Fruit fly (Drosophila melanogaster): ENCODE data around the gene CG43773.

The CG43773 gene

DNA sequence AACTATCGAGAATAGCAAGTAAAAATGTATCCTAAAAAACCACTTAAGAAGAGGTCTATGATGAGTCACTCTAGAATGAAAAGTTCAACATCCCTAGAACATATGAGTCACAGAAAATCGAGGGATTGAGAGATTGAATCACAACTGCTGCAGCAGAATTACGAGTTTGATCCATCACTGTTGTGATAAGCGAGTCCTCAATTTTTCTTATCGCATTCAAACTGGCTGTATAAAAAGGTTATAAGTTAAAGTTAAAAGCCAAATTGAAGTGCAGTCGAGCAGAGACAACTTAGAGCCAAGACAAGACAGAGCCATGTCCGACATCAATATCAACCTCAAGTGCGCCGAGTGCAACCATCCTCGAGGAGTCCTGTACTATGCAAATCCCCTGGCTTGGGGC, at the start of gene CG43773:
Gene CG43773, plus strand, starts transcription at position 301 of the 400 bp plus-strand sequence.
- no peak for TF ChIP-seq h (optimal IDR thresholded peaks at IDR 0.05)
- no peak for TF ChIP-seq Myc (optimal IDR thresholded peaks at IDR 0.05)
- no peak for TF ChIP-seq Sin3A (optimal IDR thresholded peaks at IDR 0.05)
- no peak for TF ChIP-seq insv (optimal IDR thresholded peaks at IDR 0.05)

DNA sequence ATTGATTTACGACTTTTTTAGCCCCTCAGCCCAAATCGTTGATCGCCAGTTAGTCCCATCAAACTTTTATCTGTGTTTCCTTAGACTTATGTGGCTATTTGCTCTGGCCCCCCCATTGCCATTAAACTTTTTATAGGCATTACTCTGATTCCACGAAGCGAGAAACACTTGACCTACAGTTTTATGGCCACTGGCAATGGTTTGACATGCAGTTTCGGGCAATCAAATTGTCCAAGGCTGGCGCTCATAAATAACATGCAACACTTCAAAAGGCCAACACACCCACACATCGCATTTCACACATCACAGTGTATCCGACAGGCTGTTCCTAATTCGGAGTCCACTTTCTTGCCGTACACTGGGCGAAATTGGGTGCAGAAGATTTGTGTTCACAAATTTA, 39.2 kb upstream of the CG43773 start:
- TF ChIP-seq insv (optimal IDR thresholded peaks at IDR 0.05) (no peak), Myc (optimal IDR thresholded peaks at IDR 0.05) (no peak), psq (optimal IDR thresholded peaks at IDR 0.05) (no peak), Sin3A (optimal IDR thresholded peaks at IDR 0.05) (no peak), h (optimal IDR thresholded peaks at IDR 0.05) (no peak), ttk (optimal IDR thresholded peaks at IDR 0.05) (no peak)

DNA sequence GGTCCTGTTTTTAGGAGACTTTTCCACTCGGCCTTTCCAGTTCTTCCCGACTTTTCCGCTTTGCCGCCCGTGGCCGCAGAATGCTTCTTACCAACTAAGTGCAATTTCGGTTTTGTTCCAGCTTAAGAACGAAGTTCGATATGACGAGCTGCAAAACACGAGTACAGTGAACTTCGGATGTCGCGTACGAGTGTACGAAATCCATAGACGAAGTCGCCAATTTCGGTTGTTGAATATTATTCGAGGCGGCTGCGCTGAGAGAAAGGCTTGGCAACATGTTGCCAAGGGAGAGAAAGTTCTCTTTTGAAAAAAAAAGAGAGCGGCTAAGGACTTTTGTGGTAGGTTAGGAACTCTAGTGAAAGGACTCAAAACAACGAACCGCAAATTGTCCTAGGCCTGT, 15.9 kb upstream of the CG43773 start, which contains the start of gene fred:
Gene fred, minus strand, starts transcription at position 76 of the 400 bp plus-strand sequence.
- TF ChIP-seq ttk (optimal IDR thresholded peaks at IDR 0.05): no peak
- no peak for TF ChIP-seq h (optimal IDR thresholded peaks at IDR 0.05)
- no peak for TF ChIP-seq Myc (optimal IDR thresholded peaks at IDR 0.05)
- no peak for TF ChIP-seq insv (optimal IDR thresholded peaks at IDR 0.05)
- no peak for TF ChIP-seq Sin3A (optimal IDR thresholded peaks at IDR 0.05)
- no peak for TF ChIP-seq psq (optimal IDR thresholded peaks at IDR 0.05)

DNA sequence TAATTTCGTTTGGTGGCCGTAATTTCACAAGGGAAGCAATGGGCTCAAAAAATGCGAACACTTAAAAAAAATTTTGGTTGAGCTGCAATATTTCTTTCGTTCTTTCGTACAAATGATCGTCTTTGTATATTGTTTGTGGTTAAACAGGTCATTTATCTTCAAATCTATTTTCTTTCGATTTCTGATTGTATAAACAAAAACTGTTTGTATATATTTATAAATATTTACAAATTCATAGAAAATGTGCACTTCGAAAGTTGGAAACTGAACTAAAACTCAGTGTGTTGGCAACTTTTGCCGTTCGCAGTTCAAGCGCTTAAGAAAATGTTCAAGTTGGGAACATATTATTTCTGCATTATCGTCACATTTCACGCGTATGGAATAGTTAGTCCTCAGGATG, 7.8 kb upstream of the CG43773 start, which contains the start of gene CG43797:
Gene CG43797, plus strand, starts transcription at position 301 of the 400 bp plus-strand sequence.
- TF ChIP-seq insv (optimal IDR thresholded peaks at IDR 0.05): no peak
- no peak for TF ChIP-seq Myc (optimal IDR thresholded peaks at IDR 0.05)
- TF ChIP-seq psq (optimal IDR thresholded peaks at IDR 0.05): no peak
- no peak for TF ChIP-seq h (optimal IDR thresholded peaks at IDR 0.05)
- TF ChIP-seq Sin3A (optimal IDR thresholded peaks at IDR 0.05): no peak

DNA sequence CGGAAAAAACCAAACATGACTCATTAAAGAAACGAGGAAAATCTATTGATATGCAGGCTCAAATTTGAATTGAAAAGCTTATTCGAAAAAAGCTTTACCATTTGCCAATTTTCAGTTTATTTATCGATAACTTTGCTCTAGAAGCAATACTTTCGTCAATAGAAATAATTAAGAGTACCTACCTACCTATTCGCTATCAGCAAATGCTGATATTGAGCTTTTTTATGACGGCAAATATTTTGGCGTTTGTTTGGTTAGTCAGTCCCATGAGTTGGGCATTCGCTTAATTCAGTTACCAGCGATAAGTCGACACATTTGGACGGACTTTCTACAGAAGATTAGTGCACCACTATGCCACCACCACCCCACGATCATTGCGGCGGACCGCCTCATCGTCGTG, 3.7 kb upstream of the CG43773 start, which contains the start of gene CG34176:
Gene CG34176, plus strand, starts transcription at position 301 of the 400 bp plus-strand sequence.
- TF ChIP-seq ttk (optimal IDR thresholded peaks at IDR 0.05) (no peak), psq (optimal IDR thresholded peaks at IDR 0.05) (no peak), insv (optimal IDR thresholded peaks at IDR 0.05) (no peak), h (optimal IDR thresholded peaks at IDR 0.05) (no peak), Myc (optimal IDR thresholded peaks at IDR 0.05) (no peak), Sin3A (optimal IDR thresholded peaks at IDR 0.05) (no peak)

DNA sequence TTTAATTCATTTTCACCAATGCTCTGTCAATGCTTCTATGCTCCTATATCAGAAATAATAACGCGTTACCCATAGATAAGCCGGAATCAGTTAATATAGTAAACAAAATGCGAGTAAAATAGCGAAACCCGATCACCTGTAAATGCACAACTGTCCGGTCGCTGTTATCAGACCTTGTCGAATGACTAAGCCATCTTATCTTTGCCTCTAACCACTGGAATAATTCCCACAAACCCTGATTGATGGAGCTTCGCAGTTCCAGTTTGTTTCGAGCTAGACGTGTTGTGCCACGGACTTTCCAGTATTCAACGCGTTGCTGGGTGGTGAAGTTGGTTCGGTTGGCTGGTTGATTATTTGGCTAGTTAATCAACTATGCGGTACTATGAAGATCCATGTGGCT, 2.8 kb upstream of the CG43773 start, which contains the start of gene CG15422:
Gene CG15422, plus strand, starts transcription at position 301 of the 400 bp plus-strand sequence.
- TF ChIP-seq ttk (optimal IDR thresholded peaks at IDR 0.05) (no peak), Sin3A (optimal IDR thresholded peaks at IDR 0.05) (no peak), insv (optimal IDR thresholded peaks at IDR 0.05) (no peak)

DNA sequence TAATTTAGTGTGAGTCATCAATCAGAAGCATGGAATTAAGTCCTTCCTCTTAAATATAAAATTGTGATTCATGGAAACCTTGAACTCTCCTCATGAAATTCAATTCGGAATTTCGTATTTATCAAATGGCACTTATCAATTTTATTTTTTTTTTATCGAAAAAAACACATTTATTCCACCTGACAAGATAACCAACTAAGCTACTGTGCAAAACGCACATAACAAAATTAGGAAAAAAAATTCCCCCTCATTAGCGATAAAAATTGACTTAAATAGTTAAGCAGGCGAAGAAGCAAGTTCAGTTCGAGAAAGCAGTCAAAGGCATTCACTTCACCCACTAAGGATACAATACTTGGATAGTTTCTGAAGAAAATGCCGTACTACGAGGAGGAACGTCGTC, 1.7 kb upstream of the CG43773 start, which contains the start of gene CG15423:
Gene CG15423, plus strand, starts transcription at position 301 of the 400 bp plus-strand sequence.
- TF ChIP-seq psq (optimal IDR thresholded peaks at IDR 0.05) (no peak), Myc (optimal IDR thresholded peaks at IDR 0.05) (no peak), insv (optimal IDR thresholded peaks at IDR 0.05) (no peak), h (optimal IDR thresholded peaks at IDR 0.05) (no peak), ttk (optimal IDR thresholded peaks at IDR 0.05) (no peak), Sin3A (optimal IDR thresholded peaks at IDR 0.05) (no peak)

DNA sequence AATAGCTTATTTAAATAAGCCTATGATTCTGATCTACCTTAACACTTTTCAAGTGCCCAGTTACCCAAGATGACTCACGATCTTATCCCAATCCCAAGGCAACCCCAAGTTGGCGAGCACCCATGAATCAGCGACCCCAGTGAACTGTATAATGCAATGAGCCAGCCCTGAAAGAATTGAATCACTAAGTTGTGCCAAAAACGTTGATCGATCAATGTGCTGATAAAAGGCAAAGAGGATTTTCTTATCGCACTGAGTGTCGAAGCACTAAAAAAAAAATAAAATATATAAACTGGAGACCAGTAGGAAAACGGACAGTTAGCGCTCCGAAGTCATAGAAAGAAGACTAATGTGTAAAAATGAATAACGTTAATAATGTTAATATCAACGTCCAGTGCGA, 863 bp downstream of the CG43773 start, which contains the start of gene CG43774:
Gene CG43774, plus strand, starts transcription at position 301 of the 400 bp plus-strand sequence.
- no peak for TF ChIP-seq psq (optimal IDR thresholded peaks at IDR 0.05)
- no peak for TF ChIP-seq Myc (optimal IDR thresholded peaks at IDR 0.05)
- TF ChIP-seq h (optimal IDR thresholded peaks at IDR 0.05): no peak
- TF ChIP-seq ttk (optimal IDR thresholded peaks at IDR 0.05): no peak
- TF ChIP-seq Sin3A (optimal IDR thresholded peaks at IDR 0.05): no peak

DNA sequence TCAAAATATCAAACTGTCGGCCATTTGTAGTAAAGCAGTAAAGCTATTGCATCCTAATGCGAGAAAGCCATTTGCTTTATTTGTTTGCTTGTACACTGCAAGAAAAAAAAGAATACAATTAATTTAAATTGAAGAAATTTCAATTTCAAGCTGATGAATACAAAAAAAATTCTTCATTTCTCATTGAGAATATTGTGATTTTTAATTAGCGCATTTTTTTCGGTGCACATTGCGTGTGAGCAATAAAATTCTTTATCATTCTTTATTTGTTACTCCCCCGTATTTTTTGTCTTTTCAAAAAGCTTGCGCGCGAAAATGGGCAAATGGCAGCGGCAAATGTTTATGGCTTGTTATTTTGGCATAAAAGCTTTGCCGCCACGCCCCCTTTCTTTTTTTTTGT, 4.6 kb downstream of the CG43773 start:
- TF ChIP-seq Sin3A (optimal IDR thresholded peaks at IDR 0.05) (no peak), insv (optimal IDR thresholded peaks at IDR 0.05) (no peak), h (optimal IDR thresholded peaks at IDR 0.05) (no peak), ttk (optimal IDR thresholded peaks at IDR 0.05) (no peak), psq (optimal IDR thresholded peaks at IDR 0.05) (no peak), Myc (optimal IDR thresholded peaks at IDR 0.05) (no peak)

DNA sequence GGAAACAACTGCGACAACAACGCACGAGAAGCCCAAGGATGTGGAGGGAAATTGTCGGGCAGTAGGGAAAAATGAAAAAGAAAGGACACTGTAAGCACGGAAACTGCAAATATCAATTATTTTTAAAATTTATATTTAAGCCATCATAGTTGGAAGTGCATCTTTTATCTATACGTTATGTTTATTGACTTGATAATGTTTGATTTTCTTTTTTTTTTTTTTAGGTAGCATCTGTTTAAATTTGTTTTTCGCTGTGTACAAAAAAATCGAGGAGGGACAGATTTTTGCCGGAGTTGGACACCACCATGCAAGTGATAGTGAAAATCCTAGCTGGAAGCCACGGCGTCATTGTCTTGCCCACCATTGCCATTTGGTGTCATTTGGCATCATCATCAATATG, 11.7 kb downstream of the CG43773 start:
- TF ChIP-seq h (optimal IDR thresholded peaks at IDR 0.05) (no peak), psq (optimal IDR thresholded peaks at IDR 0.05) (no peak), Sin3A (optimal IDR thresholded peaks at IDR 0.05) (no peak), Myc (optimal IDR thresholded peaks at IDR 0.05) (no peak), insv (optimal IDR thresholded peaks at IDR 0.05) (no peak), ttk (optimal IDR thresholded peaks at IDR 0.05) (no peak)

DNA sequence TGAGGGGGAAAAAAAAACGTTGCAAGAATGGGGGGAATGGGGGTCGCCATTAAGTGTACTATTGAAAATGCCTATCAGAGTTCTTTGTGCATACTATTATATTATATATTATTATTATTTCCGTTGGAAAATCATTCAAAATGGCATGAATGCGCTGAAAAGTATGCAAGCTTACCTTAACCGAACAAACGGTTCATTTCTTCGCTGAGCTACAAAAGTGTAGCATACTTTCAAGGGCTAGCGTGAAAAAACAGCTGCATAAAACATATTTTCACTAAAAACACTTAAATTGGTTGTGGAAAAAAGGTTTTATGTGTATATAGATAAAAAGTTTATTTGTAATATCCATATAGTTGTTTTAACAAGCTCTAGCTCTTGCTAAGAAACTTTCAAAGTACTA, 12.3 kb downstream of the CG43773 start:
- TF ChIP-seq Sin3A (optimal IDR thresholded peaks at IDR 0.05) (no peak), insv (optimal IDR thresholded peaks at IDR 0.05) (no peak), Myc (optimal IDR thresholded peaks at IDR 0.05) (no peak), ttk (optimal IDR thresholded peaks at IDR 0.05) (no peak), psq (optimal IDR thresholded peaks at IDR 0.05) (no peak), h (optimal IDR thresholded peaks at IDR 0.05) (no peak)

DNA sequence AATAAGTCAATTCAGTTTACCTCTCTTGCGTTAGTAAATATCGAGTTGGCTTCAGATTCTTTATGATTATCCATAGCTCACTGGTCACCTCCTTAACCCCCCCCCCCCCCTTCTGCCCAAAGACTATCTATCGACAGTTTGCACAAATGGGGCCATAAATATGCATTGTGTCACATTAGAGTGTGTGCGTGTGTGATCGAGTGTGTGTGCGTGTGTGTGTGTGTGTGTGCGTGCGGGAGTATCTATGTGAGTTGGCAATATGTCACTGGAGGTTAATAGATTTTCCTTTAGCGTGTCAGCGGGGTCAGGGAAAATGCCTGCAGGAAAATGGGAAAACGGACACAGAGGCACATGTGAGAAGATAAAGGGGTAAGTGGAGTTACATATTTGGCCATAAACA, 12.7 kb downstream of the CG43773 start:
- TF ChIP-seq Sin3A (optimal IDR thresholded peaks at IDR 0.05) (no peak), psq (optimal IDR thresholded peaks at IDR 0.05) (no peak), insv (optimal IDR thresholded peaks at IDR 0.05) (no peak), Myc (optimal IDR thresholded peaks at IDR 0.05) (no peak), h (optimal IDR thresholded peaks at IDR 0.05) (no peak), ttk (optimal IDR thresholded peaks at IDR 0.05) (no peak)
